Worm (Caenorhabditis elegans) whole organism, late embryonic: ENCODE measurements around the gene C16D9.1.

Experiments
- C08G9.2 ChIP-seq: sonication (generic microtip); optimal IDR thresholded peaks from 2 replicates; lab custom pipeline; 2016; ENCODE audit warnings: mild to moderate bottlenecking, missing genetic modification characterization, moderate library complexity, missing compliant biosample characterization
- K09A11.1 ChIP-seq: sonication (generic microtip); optimal IDR thresholded peaks from 2 replicates; lab custom pipeline; 2017; ENCODE audit warnings: antibody characterized with exemption, mild to moderate bottlenecking, missing genetic modification characterization, missing compliant biosample characterization; ENCODE audit not compliant: insufficient read depth
- ceh-22 ChIP-seq: sonication (generic microtip); optimal IDR thresholded peaks from 2 replicates; lab custom pipeline; 2017; ENCODE audit warnings: missing biosample characterization, missing genetic modification characterization
- ceh-31 ChIP-seq: sonication (generic microtip); optimal IDR thresholded peaks from 2 replicates; lab custom pipeline; 2016; ENCODE audit warnings: missing genetic modification characterization, missing compliant biosample characterization
- ceh-45 ChIP-seq: fragments of 200-800 bp; sonication (Bioruptor generic); IDR thresholded peaks from 2 replicates; pipeline ENCODE4 v1.3.6; 2022; ENCODE audit warnings: missing genetic modification reagents, missing genetic modification characterization, missing compliant biosample characterization
- ceh-9 ChIP-seq: sonication (generic microtip); optimal IDR thresholded peaks from 2 replicates; lab custom pipeline; 2016; ENCODE audit warnings: mild to moderate bottlenecking, missing genetic modification characterization, inconsistent platforms, missing compliant biosample characterization
- fkh-10 ChIP-seq: fragments of 150-350 bp; optimal IDR thresholded peaks from 2 replicates; lab custom pipeline; 2014; ENCODE audit warnings: missing biosample characterization, missing genetic modification reagents, missing genetic modification characterization
- nfya-1 ChIP-seq: sonication (generic microtip); optimal IDR thresholded peaks from 2 replicates; lab custom pipeline; 2017; ENCODE audit warnings: missing genetic modification characterization, mild to moderate bottlenecking, missing compliant biosample characterization, antibody characterized with exemption, moderate library complexity
- nhr-11 ChIP-seq: fragments of 150-350 bp; optimal IDR thresholded peaks from 2 replicates; lab custom pipeline; 2014; ENCODE audit warnings: missing biosample characterization, missing genetic modification characterization
- pros-1 ChIP-seq: fragments of 150-350 bp; optimal IDR thresholded peaks from 2 replicates; lab custom pipeline; 2014; ENCODE audit warnings: missing biosample characterization, missing genetic modification reagents, missing genetic modification characterization
- sox-4 ChIP-seq: sonication (generic microtip); optimal IDR thresholded peaks from 2 replicates; lab custom pipeline; 2017; ENCODE audit warnings: mild to moderate bottlenecking, missing genetic modification characterization, inconsistent platforms, missing compliant biosample characterization
- unc-86 ChIP-seq: sonication (generic microtip); optimal IDR thresholded peaks from 2 replicates; lab custom pipeline; 2016; ENCODE audit warnings: missing genetic modification characterization, missing compliant biosample characterization
- ztf-16 ChIP-seq: sonication (generic microtip); optimal IDR thresholded peaks from 2 replicates; lab custom pipeline; 2017; ENCODE audit warnings: missing genetic modification characterization, missing compliant biosample characterization

- TF ChIP-seq pros-1 (tag; lab: Kevin White, UChicago) (no peak), fkh-10 (no peak), ceh-31 (tag; lab: Kevin White, UChicago) (no peak), C08G9.2 (tag; lab: Kevin White, UChicago) (no peak), ztf-16 (tag; lab: Kevin White, UChicago) (no peak), sox-4 (tag; lab: Kevin White, UChicago) (no peak), nhr-11 (tag; lab: Kevin White, UChicago) (no peak), ceh-9 (no peak), ceh-45 (no peak), nfya-1 (tag; lab: Kevin White, UChicago) (no peak), unc-86 (no peak), K09A11.1 (no peak), ceh-22 (tag; lab: Kevin White, UChicago) (no peak)
Measured at ce11 chrV:8291764-8292163, 32.6 kb downstream of the C16D9.1 start, which contains the start of gene srg-33.
